Worm (Caenorhabditis elegans) whole organism, young adult: ENCODE measurements around the gene F15E6.10.

ENCODE experiments used
- B0035.1 ChIP-seq: sonication (generic microtip); optimal IDR thresholded peaks from 2 replicates; lab custom pipeline; 2016; ENCODE audit warnings: missing genetic modification characterization, mild to moderate bottlenecking, missing compliant biosample characterization, missing genotype, missing genetic modification reagents
- B0261.1 ChIP-seq: sonication (generic microtip); optimal IDR thresholded peaks from 2 replicates; lab custom pipeline; 2016; ENCODE audit warnings: mild to moderate bottlenecking, missing genetic modification characterization, moderate library complexity, missing compliant biosample characterization
- B0336.3 ChIP-seq: fragments of 200-800 bp; sonication (Bioruptor generic); IDR thresholded peaks from 2 replicates; pipeline ENCODE4 v1.3.6; 2022; ENCODE audit warnings: missing genetic modification characterization, missing compliant biosample characterization
- C06A6.2 ChIP-seq: fragments of 200-800 bp; sonication (Bioruptor generic); conservative IDR thresholded peaks from 2 replicates; pipeline ENCODE4 v1.3.6; 2022; ENCODE audit warnings: missing genetic modification characterization, missing compliant biosample characterization
- D2030.7 ChIP-seq: fragments of 200-800 bp; sonication (Bioruptor generic); IDR thresholded peaks from 2 replicates; pipeline ENCODE4 v1.3.6; 2022; ENCODE audit warnings: missing genetic modification reagents, missing genetic modification characterization, missing compliant biosample characterization
- F10E7.11 ChIP-seq: sonication (generic microtip); optimal IDR thresholded peaks from 2 replicates; lab custom pipeline; 2017; ENCODE audit warnings: mild to moderate bottlenecking, missing genetic modification characterization, moderate library complexity, missing compliant biosample characterization
- F22D6.2 ChIP-seq: sonication (generic microtip); optimal IDR thresholded peaks from 2 replicates; lab custom pipeline; 2016; ENCODE audit warnings: mild to moderate bottlenecking, missing genetic modification characterization, missing compliant biosample characterization
- F33H1.4 ChIP-seq: fragments of 200-800 bp; sonication (Bioruptor generic); IDR thresholded peaks from 2 replicates; pipeline ENCODE4 v1.3.6; 2022; ENCODE audit warnings: missing genetic modification reagents, missing genetic modification characterization, missing compliant biosample characterization
- F37B4.10 ChIP-seq: fragments of 200-800 bp; sonication (Bioruptor generic); IDR thresholded peaks from 2 replicates; pipeline ENCODE4 v1.3.6; 2022; ENCODE audit warnings: missing genetic modification characterization, missing compliant biosample characterization
- F57C9.4 ChIP-seq: sonication (generic microtip); optimal IDR thresholded peaks from 2 replicates; lab custom pipeline; 2017; ENCODE audit warnings: mild to moderate bottlenecking, missing genetic modification characterization, missing compliant biosample characterization
- K11D2.4 ChIP-seq: fragments of 200-800 bp; sonication (Bioruptor generic); IDR thresholded peaks from 2 replicates; pipeline ENCODE4 v1.3.6; 2022; ENCODE audit warnings: missing genetic modification reagents, missing genetic modification characterization, missing compliant biosample characterization
- Y67H2A.10 ChIP-seq: fragments of 200-800 bp; sonication (Bioruptor generic); conservative IDR thresholded peaks from 2 replicates; pipeline ENCODE4 v1.3.6; 2022; ENCODE audit warnings: missing genetic modification reagents, missing genetic modification characterization, missing compliant biosample characterization
- Y79H2A.3 ChIP-seq: fragments of 200-800 bp; sonication (Bioruptor generic); conservative IDR thresholded peaks from 2 replicates; pipeline ENCODE4 v1.3.6; 2022; ENCODE audit warnings: missing genetic modification reagents, missing genetic modification characterization, missing compliant biosample characterization
- Y95B8A.8 ChIP-seq: fragments of 200-800 bp; sonication (Bioruptor generic); IDR thresholded peaks from 2 replicates; pipeline ENCODE4 v1.3.6; 2022; ENCODE audit warnings: missing genetic modification reagents, missing genetic modification characterization, missing compliant biosample characterization
- ZK185.1 ChIP-seq: sonication (generic microtip); optimal IDR thresholded peaks from 2 replicates; lab custom pipeline; 2016; ENCODE audit warnings: mild to moderate bottlenecking, missing genetic modification characterization, missing compliant biosample characterization; ENCODE audit not compliant: poor library complexity, severe bottlenecking
- akir-1 ChIP-seq: fragments of 200-800 bp; sonication (Bioruptor generic); optimal IDR thresholded peaks from 2 replicates; lab custom pipeline; 2018; ENCODE audit warnings: mild to moderate bottlenecking, missing genetic modification characterization, moderate library complexity, missing compliant biosample characterization
- ama-1 ChIP-seq, 3 experiments: fragments of 150-350 bp in 1 of 3; sonication (generic microtip) in 2 of 3; optimal IDR thresholded peaks; 2 replicates each; lab custom pipeline; 2014 to 2018; ENCODE audit warnings: missing biosample characterization in 2 of 3, missing genetic modification characterization in 2 of 3, missing genetic modification reagents in 2 of 3
- aptf-2 ChIP-seq: fragments of 200-800 bp; sonication (Bioruptor generic); conservative IDR thresholded peaks from 2 replicates; pipeline ENCODE4 v1.3.6; 2022; ENCODE audit warnings: missing genetic modification reagents, missing genetic modification characterization, missing compliant biosample characterization
- attf-5 ChIP-seq: fragments of 200-800 bp; sonication (Bioruptor generic); optimal IDR thresholded peaks from 2 replicates; lab custom pipeline; 2018; ENCODE audit warnings: mild to moderate bottlenecking, missing genetic modification characterization, missing compliant biosample characterization
- ceh-100 ChIP-seq: fragments of 200-800 bp; sonication (Bioruptor generic); IDR thresholded peaks from 2 replicates; pipeline ENCODE4 v1.3.6; 2022; ENCODE audit warnings: missing genetic modification reagents, missing genetic modification characterization, missing compliant biosample characterization
- ceh-27 ChIP-seq: fragments of 200-800 bp; sonication (Bioruptor generic); optimal IDR thresholded peaks from 2 replicates; lab custom pipeline; 2018; ENCODE audit warnings: mild to moderate bottlenecking, missing genetic modification characterization, moderate library complexity, missing compliant biosample characterization
- ceh-40 ChIP-seq: fragments of 200-800 bp; sonication (Bioruptor generic); IDR thresholded peaks from 2 replicates; pipeline ENCODE4 v1.3.6; 2022; ENCODE audit warnings: missing genetic modification characterization, missing compliant biosample characterization
- ceh-79 ChIP-seq: sonication (generic microtip); optimal IDR thresholded peaks from 2 replicates; lab custom pipeline; 2017; ENCODE audit warnings: mild to moderate bottlenecking, missing genetic modification characterization, missing compliant biosample characterization
- die-1 ChIP-seq: sonication (generic microtip); optimal IDR thresholded peaks from 2 replicates; lab custom pipeline; 2016; ENCODE audit warnings: missing genotype, mild to moderate bottlenecking, missing genetic modification characterization, missing compliant biosample characterization
- dpff-1 ChIP-seq: sonication (generic microtip); optimal IDR thresholded peaks from 2 replicates; lab custom pipeline; 2017; ENCODE audit warnings: mild to moderate bottlenecking, missing genetic modification characterization, missing compliant biosample characterization
- fkh-3 ChIP-seq: sonication (generic microtip); optimal IDR thresholded peaks from 2 replicates; lab custom pipeline; 2016; ENCODE audit warnings: mild to moderate bottlenecking, missing genetic modification characterization, missing compliant biosample characterization
- him-1 ChIP-seq: sonication (generic microtip); optimal IDR thresholded peaks from 2 replicates; lab custom pipeline; 2016; ENCODE audit warnings: missing genotype, missing genetic modification reagents, missing genetic modification characterization, missing compliant biosample characterization
- hmg-20 ChIP-seq: fragments of 200-800 bp; sonication (Bioruptor generic); IDR thresholded peaks from 2 replicates; pipeline ENCODE4 v1.3.6; 2022; ENCODE audit warnings: missing genetic modification reagents, missing genetic modification characterization, missing compliant biosample characterization
- lag-1 ChIP-seq: fragments of 200-800 bp; sonication (Bioruptor generic); IDR thresholded peaks from 2 replicates; pipeline ENCODE4 v1.3.6; 2022; ENCODE audit warnings: missing genetic modification reagents, missing genetic modification characterization, missing compliant biosample characterization
- let-526 ChIP-seq: fragments of 200-800 bp; sonication (Bioruptor generic); IDR thresholded peaks from 2 replicates; pipeline ENCODE4 v1.3.6; 2022; ENCODE audit warnings: missing genetic modification reagents, missing genetic modification characterization, missing compliant biosample characterization
- lin-35 ChIP-seq, 3 experiments: fragments of 150-350 bp in 2 of 3; sonication (generic microtip) in 1 of 3; optimal IDR thresholded peaks; 2 replicates each; lab custom pipeline; 2014 to 2018; ENCODE audit warnings: missing biosample characterization in 3 of 3, missing genetic modification characterization in 3 of 3, missing genetic modification reagents in 3 of 3
- lin-54 ChIP-seq: fragments of 200-800 bp; sonication (Bioruptor generic); optimal IDR thresholded peaks from 2 replicates; lab custom pipeline; 2018; ENCODE audit warnings: mild to moderate bottlenecking, missing genetic modification characterization, missing compliant biosample characterization
- lsl-1 ChIP-seq: fragments of 200-800 bp; sonication (Bioruptor generic); optimal IDR thresholded peaks from 2 replicates; lab custom pipeline; 2018; ENCODE audit warnings: mild to moderate bottlenecking, missing genetic modification characterization, moderate library complexity, missing compliant biosample characterization
- madf-10 ChIP-seq: sonication (generic microtip); optimal IDR thresholded peaks from 2 replicates; lab custom pipeline; 2016; ENCODE audit warnings: mild to moderate bottlenecking, missing genetic modification characterization, missing compliant biosample characterization
- madf-3 ChIP-seq: fragments of 200-800 bp; sonication (Bioruptor generic); IDR thresholded peaks from 2 replicates; pipeline ENCODE4 v1.3.6; 2022; ENCODE audit warnings: missing genetic modification reagents, missing genetic modification characterization, missing compliant biosample characterization
- madf-6 ChIP-seq: fragments of 200-800 bp; sonication (Bioruptor generic); IDR thresholded peaks from 2 replicates; pipeline ENCODE4 v1.3.6; 2022; ENCODE audit warnings: missing genetic modification reagents, missing genetic modification characterization, missing compliant biosample characterization
- nfya-1 ChIP-seq: sonication (generic microtip); optimal IDR thresholded peaks from 2 replicates; lab custom pipeline; 2017; ENCODE audit warnings: antibody characterized with exemption, missing compliant biosample characterization, missing genetic modification characterization, borderline replicate concordance; ENCODE audit not compliant: insufficient read depth
- nhr-120 ChIP-seq: fragments of 200-800 bp; sonication (Bioruptor generic); IDR thresholded peaks from 2 replicates; pipeline ENCODE4 v1.3.6; 2022; ENCODE audit warnings: missing genetic modification characterization, missing compliant biosample characterization
- nhr-27 ChIP-seq: fragments of 200-800 bp; sonication (Bioruptor generic); optimal IDR thresholded peaks from 2 replicates; lab custom pipeline; 2018; ENCODE audit warnings: mild to moderate bottlenecking, missing genetic modification characterization, moderate library complexity, missing compliant biosample characterization
- nhr-80 ChIP-seq: sonication (generic microtip); optimal IDR thresholded peaks from 2 replicates; lab custom pipeline; 2016; ENCODE audit warnings: missing genetic modification characterization, missing compliant biosample characterization
- repo-1 ChIP-seq: sonication (generic microtip); optimal IDR thresholded peaks from 2 replicates; lab custom pipeline; 2017; ENCODE audit warnings: mild to moderate bottlenecking, missing genetic modification characterization, missing compliant biosample characterization
- snpc-1.3 ChIP-seq: sonication (generic microtip); optimal IDR thresholded peaks from 2 replicates; lab custom pipeline; 2017; ENCODE audit warnings: missing genetic modification characterization, mild to moderate bottlenecking, missing compliant biosample characterization, antibody characterized with exemption, moderate library complexity, missing genotype, missing genetic modification reagents; ENCODE audit not compliant: insufficient read depth
- somi-1 ChIP-seq: fragments of 200-800 bp; sonication (Bioruptor generic); optimal IDR thresholded peaks from 2 replicates; lab custom pipeline; 2018; ENCODE audit warnings: mild to moderate bottlenecking, missing genetic modification characterization, missing compliant biosample characterization
- sptf-2 ChIP-seq: fragments of 200-800 bp; sonication (Bioruptor generic); optimal IDR thresholded peaks from 2 replicates; lab custom pipeline; 2018; ENCODE audit warnings: mild to moderate bottlenecking, missing genetic modification characterization, missing compliant biosample characterization
- unc-130 ChIP-seq: sonication (generic microtip); optimal IDR thresholded peaks from 2 replicates; lab custom pipeline; 2016; ENCODE audit warnings: missing genetic modification reagents, missing genetic modification characterization, missing compliant biosample characterization
- zfh-2 ChIP-seq: fragments of 200-800 bp; sonication (Bioruptor generic); conservative IDR thresholded peaks from 2 replicates; pipeline ENCODE4 v1.3.6; 2022; ENCODE audit warnings: missing genetic modification reagents, missing genetic modification characterization, missing compliant biosample characterization
- ztf-28 ChIP-seq: fragments of 200-800 bp; sonication (Bioruptor generic); IDR thresholded peaks from 2 replicates; pipeline ENCODE4 v1.3.6; 2022; ENCODE audit warnings: missing genetic modification reagents, missing genetic modification characterization, missing compliant biosample characterization

F15E6.10 gene

ce11 chrIV:4246493-4246892 is 46.2 kb upstream of the F15E6.10 start, which contains the start of gene ttr-20:
Gene ttr-20, plus strand, starts transcription at chrIV:4246793.
- TF ChIP-seq attf-5 (GFP tag; lab: Kevin White, UChicago) (no peak), him-1 (tag; lab: Kevin White, UChicago) (no peak), repo-1 (tag; lab: Kevin White, UChicago) (no peak), let-526 (GFP tag; lab: Robert Waterston, UW) (no peak), ama-1 (optimal IDR thresholded peaks at IDR 0.05; lab: Kevin White, UChicago) (no peak), ama-1 (GFP tag; optimal IDR thresholded peaks at IDR 0.05; lab: Kevin White, UChicago) (no peak), ceh-27 (GFP tag; lab: Kevin White, UChicago) (no peak), D2030.7 (GFP tag; lab: Robert Waterston, UW) (no peak), K11D2.4 (GFP tag; lab: Robert Waterston, UW) (no peak), F57C9.4 (tag; lab: Kevin White, UChicago) (no peak), madf-3 (no peak), lag-1 (GFP tag; lab: Robert Waterston, UW) (no peak), ZK185.1 (tag; lab: Kevin White, UChicago) (no peak), fkh-3 (tag; lab: Kevin White, UChicago) (no peak), zfh-2 (GFP tag; lab: Robert Waterston, UW) (no peak), nhr-27 (tag; lab: Kevin White, UChicago) (no peak), C06A6.2 (GFP tag; lab: Robert Waterston, UW) (no peak), akir-1 (GFP tag; lab: Kevin White, UChicago) (no peak), die-1 (tag; lab: Kevin White, UChicago) (no peak)

- no peak for TF ChIP-seq C06A6.2 (GFP tag; lab: Robert Waterston, UW)
- no peak for TF ChIP-seq somi-1
- TF ChIP-seq madf-10 = no peak
- TF ChIP-seq nhr-120 (GFP tag; lab: Robert Waterston, UW) = no peak
- no peak for TF ChIP-seq nhr-80 (tag; lab: Kevin White, UChicago)
- TF ChIP-seq dpff-1 (tag; lab: Kevin White, UChicago) = no peak
- no peak for TF ChIP-seq B0261.1 (tag; lab: Kevin White, UChicago)
- TF ChIP-seq Y95B8A.8 (GFP tag; lab: Robert Waterston, UW) = no peak
- peak; percentile 67 for TF ChIP-seq madf-6 (GFP tag; lab: Robert Waterston, UW)
- TF ChIP-seq F10E7.11 (tag; lab: Kevin White, UChicago) = no peak
- no peak for TF ChIP-seq snpc-1.3 (tag; lab: Kevin White, UChicago)
- no peak for TF ChIP-seq sptf-2 (GFP tag; lab: Kevin White, UChicago)
- no peak for TF ChIP-seq aptf-2 (GFP tag; lab: Robert Waterston, UW)
- TF ChIP-seq B0035.1 = no peak
- TF ChIP-seq lsl-1 (GFP tag; lab: Kevin White, UChicago) = peak; percentile 54
- peak; percentile 38 for TF ChIP-seq lin-54 (GFP tag; lab: Kevin White, UChicago)
- no peak for TF ChIP-seq hmg-20 (GFP tag; lab: Robert Waterston, UW)
- no peak for TF ChIP-seq B0336.3 (GFP tag; lab: Robert Waterston, UW)
- no peak for TF ChIP-seq Y67H2A.10 (GFP tag; lab: Robert Waterston, UW)
- no peak for TF ChIP-seq unc-130 (GFP tag; lab: Kevin White, UChicago)
- TF ChIP-seq F22D6.2 (tag; lab: Kevin White, UChicago) = no peak
- peak in 1 of 3 experiments; percentile 60 for TF ChIP-seq lin-35 (GFP tag; optimal IDR thresholded peaks at IDR 0.05; lab: Kevin White, UChicago)
- peak; percentile 90 for TF ChIP-seq F33H1.4 (GFP tag; lab: Robert Waterston, UW)
- no peak for TF ChIP-seq nfya-1 (tag; lab: Kevin White, UChicago)
- no peak for TF ChIP-seq ceh-79 (tag; lab: Kevin White, UChicago)
- no peak for TF ChIP-seq ceh-100
- no peak for TF ChIP-seq ceh-27 (GFP tag; lab: Kevin White, UChicago)
- no peak for TF ChIP-seq madf-3
- TF ChIP-seq Y79H2A.3 (GFP tag; lab: Robert Waterston, UW) = no peak
- no peak for TF ChIP-seq ztf-28 (GFP tag; lab: Robert Waterston, UW)
- TF ChIP-seq ceh-40 (GFP tag; lab: Robert Waterston, UW) = no peak
- no peak for TF ChIP-seq F37B4.10 (GFP tag; lab: Robert Waterston, UW)
- TF ChIP-seq nhr-27 (tag; lab: Kevin White, UChicago) = no peak
Measured at ce11 chrIV:4247334-4247733, 45.3 kb upstream of the F15E6.10 start.
